Fruit fly (Drosophila melanogaster) whole organism, embryonic: ENCODE data around the gene Reg-2.
A peak's percentile ranks its signal among the peaks of the same experiment; 100 is the strongest.

Experiments used
- Aef1 ChIP-seq: fragments of 200-800 bp; sonication (Bioruptor generic); IDR thresholded peaks from 3 replicates; pipeline ENCODE4 v1.3.6; 2022; ENCODE audit warnings: missing biosample characterization, missing genetic modification characterization
- Asciz ChIP-seq: fragments of 200-800 bp; sonication (Bioruptor generic); optimal IDR thresholded peaks from 2 replicates; lab custom pipeline; 2017; ENCODE audit warnings: missing biosample characterization, mild to moderate bottlenecking, missing genetic modification characterization, missing genetic modification reagents
- CG11093 ChIP-seq: fragments of 200-800 bp; sonication (Bioruptor generic); IDR thresholded peaks from 3 replicates; pipeline ENCODE4 v1.3.6; 2022; ENCODE audit warnings: missing biosample characterization, missing genetic modification characterization
- CG12942 ChIP-seq: fragments of 200-800 bp; sonication (Bioruptor generic); optimal IDR thresholded peaks from 3 replicates; lab custom pipeline; 2016; ENCODE audit warnings: missing biosample characterization, missing genetic modification characterization
- CG13424 ChIP-seq: fragments of 200-800 bp; sonication (Bioruptor generic); optimal IDR thresholded peaks from 2 replicates; lab custom pipeline; 2019; ENCODE audit warnings: missing biosample characterization, mild to moderate bottlenecking, missing genetic modification characterization, moderate library complexity
- CG13894 ChIP-seq: fragments of 200-800 bp; sonication (Bioruptor generic); optimal IDR thresholded peaks from 3 replicates; lab custom pipeline; 2018; ENCODE audit warnings: missing biosample characterization, mild to moderate bottlenecking, missing genetic modification characterization, moderate library complexity
- CG14710 ChIP-seq: fragments of 200-800 bp; sonication (Bioruptor generic); optimal IDR thresholded peaks from 3 replicates; lab custom pipeline; 2019; ENCODE audit warnings: missing biosample characterization, mild to moderate bottlenecking, missing genetic modification characterization, moderate library complexity
- CG17328 ChIP-seq: fragments of 200-800 bp; sonication (Bioruptor generic); IDR thresholded peaks from 2 replicates; pipeline ENCODE4 v1.3.6; 2022; ENCODE audit warnings: missing biosample characterization, missing genetic modification characterization
- CG17359 ChIP-seq: fragments of 200-800 bp; sonication (Bioruptor generic); optimal IDR thresholded peaks from 3 replicates; lab custom pipeline; 2018; ENCODE audit warnings: missing biosample characterization, mild to moderate bottlenecking, missing genetic modification characterization, moderate library complexity
- CG17829 ChIP-seq: fragments of 200-800 bp; optimal IDR thresholded peaks from 2 replicates; lab custom pipeline; 2019; ENCODE audit warnings: missing biosample characterization, mild to moderate bottlenecking, missing genetic modification characterization, moderate library complexity
- CG17912 ChIP-seq: fragments of 200-800 bp; sonication (Bioruptor generic); optimal IDR thresholded peaks from 2 replicates; lab custom pipeline; 2018; ENCODE audit warnings: missing biosample characterization, mild to moderate bottlenecking, missing genetic modification characterization
- CG18619 ChIP-seq: fragments of 200-800 bp; sonication (Bioruptor generic); optimal IDR thresholded peaks from 3 replicates; lab custom pipeline; 2017; ENCODE audit warnings: missing biosample characterization, mild to moderate bottlenecking, missing genetic modification characterization
- CG2199 ChIP-seq: fragments of 200-800 bp; sonication (Bioruptor generic); IDR thresholded peaks from 3 replicates; pipeline ENCODE4 v1.3.6; 2022; ENCODE audit warnings: missing biosample characterization, missing genetic modification characterization
- CG2712 ChIP-seq: fragments of 200-800 bp; optimal IDR thresholded peaks from 3 replicates; lab custom pipeline; 2019; ENCODE audit warnings: missing biosample characterization, mild to moderate bottlenecking, missing genetic modification characterization, moderate library complexity
- CG30020 ChIP-seq: fragments of 200-800 bp; optimal IDR thresholded peaks from 2 replicates; lab custom pipeline; 2019; ENCODE audit warnings: missing biosample characterization, mild to moderate bottlenecking, missing genetic modification characterization, moderate library complexity
- CG3726 ChIP-seq: fragments of 200-800 bp; sonication (Bioruptor generic); IDR thresholded peaks from 3 replicates; pipeline ENCODE4, ENCODE4 v1.3.6; 2022; ENCODE audit warnings: missing biosample characterization, missing genetic modification characterization
- CG5245 ChIP-seq: fragments of 200-800 bp; sonication (Bioruptor generic); optimal IDR thresholded peaks from 3 replicates; lab custom pipeline; 2016; ENCODE audit warnings: missing biosample characterization, missing genetic modification characterization
- CG5953 ChIP-seq: fragments of 200-800 bp; sonication (Bioruptor generic); IDR thresholded peaks from 2 replicates; pipeline ENCODE4 v1.3.6; 2022; ENCODE audit warnings: missing biosample characterization, missing genetic modification characterization
- CG8359 ChIP-seq: fragments of 200-800 bp; sonication (Bioruptor generic); optimal IDR thresholded peaks from 2 replicates; lab custom pipeline; 2017; ENCODE audit warnings: missing biosample characterization, mild to moderate bottlenecking, missing genetic modification characterization, borderline replicate concordance
- CG9727 ChIP-seq: fragments of 200-800 bp; sonication (Bioruptor generic); optimal IDR thresholded peaks from 3 replicates; lab custom pipeline; 2017; ENCODE audit warnings: missing biosample characterization, mild to moderate bottlenecking, missing genetic modification characterization
- CTCF ChIP-seq: fragments of 200-800 bp; sonication (Bioruptor generic); optimal IDR thresholded peaks from 2 replicates; lab custom pipeline; 2017; ENCODE audit warnings: missing biosample characterization, mild to moderate bottlenecking, missing genetic modification characterization, moderate library complexity
- D19A ChIP-seq: fragments of 200-800 bp; optimal IDR thresholded peaks from 3 replicates; lab custom pipeline; 2019; ENCODE audit warnings: missing biosample characterization, mild to moderate bottlenecking, missing genetic modification characterization, moderate library complexity
- Dfd ChIP-seq, 2 experiments: fragments of >200 bp; optimal IDR thresholded peaks; 2 replicates each; lab custom pipeline; 2017; ENCODE audit warnings: missing biosample characterization in 2 of 2, missing genetic modification characterization in 2 of 2
- Dip2 ChIP-seq: fragments of 200-800 bp; sonication (Bioruptor generic); IDR thresholded peaks from 2 replicates; pipeline ENCODE4 v1.3.6; 2022; ENCODE audit warnings: missing biosample characterization, missing genetic modification characterization
- Doc3 ChIP-seq: fragments of 200-800 bp; sonication (Bioruptor generic); IDR thresholded peaks from 3 replicates; pipeline ENCODE4 v1.3.6; 2022; ENCODE audit warnings: missing biosample characterization, missing genetic modification characterization; ENCODE audit not compliant: partially characterized antibody
- Dp ChIP-seq: fragments of 200-800 bp; sonication (Bioruptor generic); optimal IDR thresholded peaks from 2 replicates; lab custom pipeline; 2018; ENCODE audit warnings: missing biosample characterization, mild to moderate bottlenecking, missing genetic modification characterization, moderate library complexity
- Drgx ChIP-seq: fragments of 200-800 bp; sonication (Bioruptor generic); IDR thresholded peaks from 2 replicates; pipeline ENCODE4 v1.3.6; 2022; ENCODE audit warnings: missing biosample characterization, missing genetic modification characterization
- E2f1 ChIP-seq: fragments of 200-800 bp; sonication (Bioruptor generic); IDR thresholded peaks from 2 replicates; pipeline ENCODE4 v1.3.6; 2022; ENCODE audit warnings: missing biosample characterization, missing genetic modification characterization
- GATAe ChIP-seq: fragments of 200-800 bp; sonication (Bioruptor generic); conservative IDR thresholded peaks from 2 replicates; pipeline ENCODE4 v1.3.6; 2022; ENCODE audit warnings: missing biosample characterization, missing genetic modification characterization
- HLHmδ ChIP-seq: fragments of 200-800 bp; sonication (Bioruptor generic); optimal IDR thresholded peaks from 2 replicates; lab custom pipeline; 2018; ENCODE audit warnings: missing biosample characterization, mild to moderate bottlenecking, missing genetic modification characterization, moderate library complexity
- MTF-1 ChIP-seq: fragments of 200-800 bp; sonication (Bioruptor generic); optimal IDR thresholded peaks from 2 replicates; lab custom pipeline; 2018; ENCODE audit warnings: missing biosample characterization, mild to moderate bottlenecking, missing genetic modification characterization, borderline replicate concordance
- Oli ChIP-seq: fragments of 200-800 bp; sonication (Bioruptor generic); optimal IDR thresholded peaks from 2 replicates; lab custom pipeline; 2018; ENCODE audit warnings: missing biosample characterization, mild to moderate bottlenecking, missing genetic modification characterization, moderate library complexity
- Poxn ChIP-seq: fragments of 200-800 bp; sonication (Bioruptor generic); IDR thresholded peaks from 2 replicates; pipeline ENCODE4 v1.3.6; 2022; ENCODE audit warnings: missing biosample characterization, missing genetic modification characterization
- Sox100B ChIP-seq: fragments of 200-800 bp; sonication (Bioruptor generic); optimal IDR thresholded peaks from 3 replicates; lab custom pipeline; 2018; ENCODE audit warnings: missing biosample characterization, mild to moderate bottlenecking, missing genetic modification characterization
- Taf1 ChIP-seq: fragments of 200-800 bp; sonication (Bioruptor generic); IDR thresholded peaks from 2 replicates; pipeline ENCODE4 v1.3.6; 2022; ENCODE audit warnings: missing biosample characterization, missing genetic modification characterization
- bsh ChIP-seq, 2 experiments: fragments of 200-800 bp; sonication (Bioruptor generic); optimal IDR thresholded peaks; 2 replicates each; lab custom pipeline; 2017 to 2018; ENCODE audit warnings: mild to moderate bottlenecking in 2 of 2, missing biosample characterization in 2 of 2, missing genetic modification characterization in 2 of 2, moderate library complexity in 1 of 2
- crc ChIP-seq: fragments of 200-800 bp; sonication (Bioruptor generic); optimal IDR thresholded peaks from 2 replicates; lab custom pipeline; 2016; ENCODE audit warnings: missing biosample characterization, missing genetic modification characterization
- danr ChIP-seq: fragments of 200-800 bp; sonication (Bioruptor generic); IDR thresholded peaks from 2 replicates; pipeline ENCODE4 v1.3.6; 2022; ENCODE audit warnings: missing biosample characterization, missing genetic modification characterization
- fd64A ChIP-seq: fragments of 200-800 bp; sonication (Bioruptor generic); optimal IDR thresholded peaks from 3 replicates; lab custom pipeline; 2018; ENCODE audit warnings: missing biosample characterization, mild to moderate bottlenecking, missing genetic modification characterization
- grn ChIP-seq: fragments of 200-800 bp; sonication (Bioruptor generic); optimal IDR thresholded peaks from 3 replicates; lab custom pipeline; 2017; ENCODE audit warnings: missing biosample characterization, missing genetic modification characterization
- gt ChIP-seq: fragments of 200-800 bp; sonication (Bioruptor generic); IDR thresholded peaks from 2 replicates; pipeline ENCODE4 v1.3.6; 2022; ENCODE audit warnings: missing biosample characterization, missing genetic modification characterization
- insv ChIP-seq, 2 experiments: fragments of 200-800 bp; sonication (Bioruptor generic); optimal IDR thresholded peaks; 3 replicates each; lab custom pipeline; 2016 to 2018; ENCODE audit warnings: missing biosample characterization in 2 of 2, missing genetic modification characterization in 2 of 2
- lola ChIP-seq, 3 experiments: fragments of >200 bp in 2 of 3; fragments of 200-800 bp in 1 of 3; sonication (Bioruptor generic) in 1 of 3; optimal IDR thresholded peaks; 2 replicates each; lab custom pipeline; 2017 to 2019; ENCODE audit warnings: missing biosample characterization in 3 of 3, missing genetic modification characterization in 3 of 3, mild to moderate bottlenecking in 1 of 3, moderate library complexity in 1 of 3
- maf-S ChIP-seq: fragments of 200-800 bp; sonication (Bioruptor generic); optimal IDR thresholded peaks from 2 replicates; lab custom pipeline; 2016; ENCODE audit warnings: missing biosample characterization, missing genetic modification characterization
- nmo ChIP-seq: fragments of 200-800 bp; sonication (Bioruptor generic); optimal IDR thresholded peaks from 2 replicates; lab custom pipeline; 2018; ENCODE audit warnings: missing biosample characterization, mild to moderate bottlenecking, missing genetic modification characterization, moderate library complexity
- phol ChIP-seq: fragments of 200-800 bp; sonication (Bioruptor generic); optimal IDR thresholded peaks from 3 replicates; lab custom pipeline; 2018; ENCODE audit warnings: missing biosample characterization, mild to moderate bottlenecking, missing genetic modification characterization, moderate library complexity
- slbo ChIP-seq: fragments of 200-800 bp; sonication (Bioruptor generic); IDR thresholded peaks from 2 replicates; pipeline ENCODE4 v1.3.6; 2022; ENCODE audit warnings: missing biosample characterization, missing genetic modification characterization
- so ChIP-seq: fragments of 200-800 bp; sonication (Bioruptor generic); IDR thresholded peaks from 3 replicates; pipeline ENCODE4 v1.3.6; 2022; ENCODE audit warnings: missing biosample characterization, missing genetic modification characterization
- stc ChIP-seq: fragments of 200-800 bp; sonication (Bioruptor generic); IDR thresholded peaks from 2 replicates; pipeline ENCODE4 v1.3.6; 2022; ENCODE audit warnings: missing biosample characterization, missing genetic modification characterization
- tx ChIP-seq: fragments of 200-800 bp; sonication (Bioruptor generic); optimal IDR thresholded peaks from 2 replicates; lab custom pipeline; 2016; ENCODE audit warnings: missing biosample characterization, missing genetic modification characterization
- zfh2 ChIP-seq: fragments of 200-800 bp; sonication (Bioruptor generic); optimal IDR thresholded peaks from 2 replicates; lab custom pipeline; 2016; ENCODE audit warnings: missing biosample characterization, missing genetic modification characterization

Reg-2 gene

DNA sequence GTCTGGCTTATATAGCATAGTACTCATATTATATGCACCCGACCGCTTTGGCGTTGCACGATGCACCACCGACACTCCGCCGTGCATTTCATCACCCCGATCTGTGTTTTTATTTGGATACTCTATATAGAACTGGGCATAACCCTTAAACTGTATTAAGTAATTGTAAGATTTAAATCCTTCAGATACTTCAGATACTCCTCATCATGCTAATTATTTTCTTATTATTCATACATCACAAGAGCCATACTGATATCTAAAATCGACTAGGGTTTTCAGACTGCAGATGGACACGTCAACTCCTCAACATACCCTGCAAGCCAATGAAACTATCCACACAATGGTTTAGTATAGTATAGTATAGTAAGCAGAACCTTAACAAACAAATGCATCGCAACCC, 17.2 kb upstream of the Reg-2 start (continued):
- TF ChIP-seq CG2712 (tag; lab: Kevin White, UChicago) (peak; percentile 70), GATAe (GFP tag; lab: Robert Waterston, UW) (no peak), CG17359 (tag; lab: Kevin White, UChicago) (peak; percentile 44), CG17829 (tag; lab: Kevin White, UChicago) (peak; percentile 39), CG17912 (GFP tag; lab: Kevin White, UChicago) (no peak), CG8359 (no peak), phol (tag; lab: Kevin White, UChicago) (peak; percentile 29), Aef1 (GFP tag; lab: Robert Waterston, UW) (no peak), CG2199 (peak; percentile 61; the same call in 1 of the 3 replicates), Poxn (no peak), bsh (GFP tag; optimal IDR thresholded peaks at IDR 0.05; lab: Kevin White, UChicago) (peak in 1 of 2 experiments; percentile 68), Oli (peak; percentile 22), maf-S (GFP tag; lab: Kevin White, UChicago) (no peak), Dfd (GFP tag; optimal IDR thresholded peaks at IDR 0.05; lab: Kevin White, UChicago) (no peak), CG30020 (tag; lab: Kevin White, UChicago) (no peak), Drgx (peak; percentile 69), nmo (GFP tag; lab: Kevin White, UChicago) (peak; percentile 31), CG17328 (GFP tag; lab: Robert Waterston, UW) (no peak), D19A (tag; lab: Kevin White, UChicago) (peak; percentile 92), tx (no peak)

DNA sequence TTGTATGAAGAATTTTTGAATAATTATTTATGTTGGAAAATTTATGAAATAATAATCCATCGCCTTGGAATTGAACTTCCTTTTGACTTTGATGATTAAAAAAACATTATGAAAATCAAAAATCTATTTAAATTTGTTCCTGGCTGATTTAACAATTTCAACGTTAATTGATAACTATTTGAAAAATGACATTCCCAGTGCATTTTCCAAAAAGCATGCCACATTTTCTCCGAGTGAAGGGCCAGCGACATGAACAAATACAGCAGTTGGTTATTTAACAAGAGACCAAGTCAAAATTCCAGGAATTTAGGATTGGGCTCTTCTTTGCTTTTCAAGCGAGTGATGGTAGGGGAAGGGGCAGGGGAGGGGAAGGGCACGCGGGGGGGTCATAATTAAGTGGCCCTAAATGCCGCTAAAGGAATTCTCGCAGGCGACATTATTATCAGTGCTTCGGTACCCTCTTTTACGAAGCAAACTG, 16.0 kb upstream of the Reg-2 start:
- no peak for TF ChIP-seq CG3726 (GFP tag; lab: Robert Waterston, UW)
- TF ChIP-seq CG17359 (tag; lab: Kevin White, UChicago) = peak; percentile 45
- no peak for TF ChIP-seq crc (GFP tag; lab: Kevin White, UChicago)
- no peak for TF ChIP-seq slbo
- no peak for TF ChIP-seq CG13894 (tag; lab: Kevin White, UChicago)
- TF ChIP-seq HLHmδ = peak; percentile 6
- TF ChIP-seq E2f1 (GFP tag; lab: Robert Waterston, UW) = no peak
- no peak for TF ChIP-seq CTCF (GFP tag; lab: Kevin White, UChicago)
- peak; percentile 22 for TF ChIP-seq Asciz (GFP tag; lab: Kevin White, UChicago)
- TF ChIP-seq Dp (GFP tag; lab: Kevin White, UChicago) = no peak
- TF ChIP-seq Taf1 (GFP tag; lab: Robert Waterston, UW) = no peak
- no peak for TF ChIP-seq Dip2 (GFP tag; lab: Robert Waterston, UW)
- no peak for TF ChIP-seq CG5953
- TF ChIP-seq Sox100B = peak; percentile 68
- TF ChIP-seq so (GFP tag; lab: Robert Waterston, UW) = no peak
- TF ChIP-seq CG14710 (tag; lab: Kevin White, UChicago) = peak; percentile 85
- TF ChIP-seq danr (GFP tag; lab: Robert Waterston, UW) = no peak
- peak; percentile 81 for TF ChIP-seq CG9727 (GFP tag; lab: Kevin White, UChicago)
- TF ChIP-seq CG13424 = peak; percentile 63
- no peak for TF ChIP-seq insv (GFP tag; optimal IDR thresholded peaks at IDR 0.05; lab: Kevin White, UChicago)
- no peak for TF ChIP-seq zfh2 (GFP tag; lab: Kevin White, UChicago)
- no peak for TF ChIP-seq CG5245 (GFP tag; lab: Kevin White, UChicago)
- peak in 1 of 3 experiments; percentile 93 for TF ChIP-seq lola (GFP tag; optimal IDR thresholded peaks at IDR 0.05; lab: Kevin White, UChicago)
- TF ChIP-seq CG12942 (GFP tag; lab: Kevin White, UChicago) = no peak
- no peak for TF ChIP-seq MTF-1 (GFP tag; lab: Kevin White, UChicago)
- TF ChIP-seq Doc3 (GFP tag; lab: Robert Waterston, UW) = no peak
- no peak for TF ChIP-seq gt (GFP tag; lab: Robert Waterston, UW)
- no peak for TF ChIP-seq fd64A (GFP tag; lab: Kevin White, UChicago)
- TF ChIP-seq CG11093 (GFP tag; lab: Robert Waterston, UW) = no peak
- TF ChIP-seq stc (GFP tag; lab: Robert Waterston, UW) = no peak
- no peak for TF ChIP-seq grn (GFP tag; lab: Kevin White, UChicago)
- no peak for TF ChIP-seq CG18619
